Fruit fly (Drosophila melanogaster): ENCODE measurements around the gene CG31431.

The CG31431 gene

DNA sequence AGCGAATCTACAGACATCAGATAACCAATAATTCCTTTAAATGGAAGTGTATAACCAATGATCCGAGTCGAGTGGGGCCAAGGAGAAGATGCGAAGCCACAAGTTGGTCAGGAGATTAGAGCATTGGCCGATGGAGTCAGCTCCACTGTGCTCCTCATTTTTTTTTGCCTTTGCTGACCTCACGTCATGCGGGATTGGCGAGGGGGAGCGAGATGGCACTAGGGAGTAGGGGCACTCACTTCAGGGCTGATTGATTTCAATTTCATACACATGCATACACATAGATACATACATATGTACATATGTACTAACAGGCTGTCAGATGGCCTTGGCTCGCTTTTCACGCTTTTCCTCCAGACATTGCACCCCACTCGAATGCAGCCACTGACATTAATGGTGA lies 22.2 kb upstream of the CG31431 start:
- TF ChIP-seq CG13204 (GFP tag; optimal IDR thresholded peaks at IDR 0.05) (no peak), CG4496 (GFP tag; IDR thresholded peaks at IDR 0.05) (peak; percentile 27; the same call in 1 of the 3 replicates), CG32121 (GFP tag; IDR thresholded peaks at IDR 0.05) (peak; percentile 28; the same call in 1 of the 2 replicates), Pif1B (GFP tag; optimal IDR thresholded peaks at IDR 0.05) (no peak), CG8301 (tag; optimal IDR thresholded peaks at IDR 0.05) (no peak), Ets98B (GFP tag; IDR thresholded peaks at IDR 0.05) (no peak), CG9948 (tag; optimal IDR thresholded peaks at IDR 0.05) (no peak), D1 (tag; optimal IDR thresholded peaks at IDR 0.05) (no peak), CG17806 (tag; optimal IDR thresholded peaks at IDR 0.05) (no peak), CG8159 (tag; optimal IDR thresholded peaks at IDR 0.05) (no peak), CG14655 (GFP tag; optimal IDR thresholded peaks at IDR 0.05) (no peak), Snoo (tag; optimal IDR thresholded peaks at IDR 0.05) (no peak), EcR (GFP tag; optimal IDR thresholded peaks at IDR 0.05) (peak; percentile 53), Pif1A (GFP tag; optimal IDR thresholded peaks at IDR 0.05) (no peak), CG15710 (tag; optimal IDR thresholded peaks at IDR 0.05) (no peak), CG12605 (GFP tag; IDR thresholded peaks at IDR 0.05) (no peak), rn (GFP tag; IDR thresholded peaks at IDR 0.05) (no peak), gl (tag; optimal IDR thresholded peaks at IDR 0.05) (no peak), CG10348 (GFP tag; IDR thresholded peaks at IDR 0.05) (no peak), fd96Ca (GFP tag; IDR thresholded peaks at IDR 0.05) (peak; percentile 36; the same call in 1 of the 3 replicates), CG34367 (tag; optimal IDR thresholded peaks at IDR 0.05) (no peak)

- TF ChIP-seq CG32121 (GFP tag; IDR thresholded peaks at IDR 0.05), result peak; percentile 79
- peak; percentile 65 for TF ChIP-seq CG12605 (GFP tag; IDR thresholded peaks at IDR 0.05)
- peak; percentile 87 for TF ChIP-seq CG17806 (tag; optimal IDR thresholded peaks at IDR 0.05)
- peak; percentile 69 for TF ChIP-seq CG10348 (GFP tag; IDR thresholded peaks at IDR 0.05)
- peak; percentile 95 for TF ChIP-seq Snoo (tag; optimal IDR thresholded peaks at IDR 0.05)
- peak; percentile 95 for TF ChIP-seq CG8159 (tag; optimal IDR thresholded peaks at IDR 0.05)
- TF ChIP-seq CG9948 (tag; optimal IDR thresholded peaks at IDR 0.05), result peak; percentile 91
- TF ChIP-seq rn (GFP tag; IDR thresholded peaks at IDR 0.05), result peak; percentile 34; the same call in 1 of the 2 replicates
- peak; percentile 49 for TF ChIP-seq gl (tag; optimal IDR thresholded peaks at IDR 0.05)
- TF ChIP-seq CG4496 (GFP tag; IDR thresholded peaks at IDR 0.05), result peak; percentile 87
- peak; percentile 90 for TF ChIP-seq Pif1A (GFP tag; optimal IDR thresholded peaks at IDR 0.05)
- TF ChIP-seq CG15710 (tag; optimal IDR thresholded peaks at IDR 0.05), result peak; percentile 93
- TF ChIP-seq CG8301 (tag; optimal IDR thresholded peaks at IDR 0.05), result peak; percentile 92
- TF ChIP-seq CG13204 (GFP tag; optimal IDR thresholded peaks at IDR 0.05), result peak; percentile 76
- TF ChIP-seq CG34367 (tag; optimal IDR thresholded peaks at IDR 0.05), result peak; percentile 83
- peak; percentile 78 for TF ChIP-seq Ets98B (GFP tag; IDR thresholded peaks at IDR 0.05)
- peak; percentile 96 for TF ChIP-seq CG14655 (GFP tag; optimal IDR thresholded peaks at IDR 0.05)
- peak; percentile 78 for TF ChIP-seq fd96Ca (GFP tag; IDR thresholded peaks at IDR 0.05)
- TF ChIP-seq D1 (tag; optimal IDR thresholded peaks at IDR 0.05), result peak; percentile 92
- peak; percentile 94 for TF ChIP-seq Pif1B (GFP tag; optimal IDR thresholded peaks at IDR 0.05)
- peak; percentile 43 for TF ChIP-seq EcR (GFP tag; optimal IDR thresholded peaks at IDR 0.05)
Measured at dm6 chr3R:21848987-21849442, 21.5 kb upstream of the CG31431 start.

DNA sequence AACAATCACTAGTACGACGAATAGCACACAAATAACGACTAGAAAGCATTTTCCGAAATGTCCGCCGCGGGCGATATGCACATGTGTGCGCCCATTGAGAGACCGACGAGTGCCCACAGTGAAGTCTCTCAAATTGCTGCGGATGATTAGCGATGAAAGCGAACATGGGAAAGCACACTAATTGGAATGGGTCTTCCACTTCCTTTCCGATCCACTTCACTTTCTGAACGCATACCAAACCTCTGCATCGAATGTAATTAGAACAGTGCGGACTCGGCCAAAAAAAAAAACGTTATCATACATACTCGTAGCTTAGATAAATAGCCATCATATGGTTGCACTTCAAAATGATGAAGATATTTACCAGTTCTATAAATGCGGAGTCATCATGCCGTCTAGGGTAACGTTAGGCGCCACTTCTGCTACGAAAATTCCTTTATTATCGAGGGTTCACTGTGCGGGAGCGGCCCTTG lies 20.5 kb upstream of the CG31431 start:
- TF ChIP-seq CG14655 (GFP tag; optimal IDR thresholded peaks at IDR 0.05) (peak; percentile 44), CG17806 (tag; optimal IDR thresholded peaks at IDR 0.05) (no peak), gl (tag; optimal IDR thresholded peaks at IDR 0.05) (no peak), EcR (GFP tag; optimal IDR thresholded peaks at IDR 0.05) (no peak), rn (GFP tag; IDR thresholded peaks at IDR 0.05) (no peak), CG12605 (GFP tag; IDR thresholded peaks at IDR 0.05) (no peak), CG32121 (GFP tag; IDR thresholded peaks at IDR 0.05) (no peak), fd96Ca (GFP tag; IDR thresholded peaks at IDR 0.05) (peak; percentile 53; the same call in 1 of the 3 replicates), CG4496 (GFP tag; IDR thresholded peaks at IDR 0.05) (peak; percentile 59; the same call in 2 of the 3 replicates), CG8301 (tag; optimal IDR thresholded peaks at IDR 0.05) (peak; percentile 28), Snoo (tag; optimal IDR thresholded peaks at IDR 0.05) (no peak), D1 (tag; optimal IDR thresholded peaks at IDR 0.05) (no peak), CG15710 (tag; optimal IDR thresholded peaks at IDR 0.05) (peak; percentile 2), CG34367 (tag; optimal IDR thresholded peaks at IDR 0.05) (no peak), CG9948 (tag; optimal IDR thresholded peaks at IDR 0.05) (peak; percentile 19), Pif1B (GFP tag; optimal IDR thresholded peaks at IDR 0.05) (no peak), CG8159 (tag; optimal IDR thresholded peaks at IDR 0.05) (peak; percentile 3), CG10348 (GFP tag; IDR thresholded peaks at IDR 0.05) (no peak), Pif1A (GFP tag; optimal IDR thresholded peaks at IDR 0.05) (peak; percentile 36), Ets98B (GFP tag; IDR thresholded peaks at IDR 0.05) (peak; percentile 54; the same call in 1 of the 2 replicates), CG13204 (GFP tag; optimal IDR thresholded peaks at IDR 0.05) (no peak)

DNA sequence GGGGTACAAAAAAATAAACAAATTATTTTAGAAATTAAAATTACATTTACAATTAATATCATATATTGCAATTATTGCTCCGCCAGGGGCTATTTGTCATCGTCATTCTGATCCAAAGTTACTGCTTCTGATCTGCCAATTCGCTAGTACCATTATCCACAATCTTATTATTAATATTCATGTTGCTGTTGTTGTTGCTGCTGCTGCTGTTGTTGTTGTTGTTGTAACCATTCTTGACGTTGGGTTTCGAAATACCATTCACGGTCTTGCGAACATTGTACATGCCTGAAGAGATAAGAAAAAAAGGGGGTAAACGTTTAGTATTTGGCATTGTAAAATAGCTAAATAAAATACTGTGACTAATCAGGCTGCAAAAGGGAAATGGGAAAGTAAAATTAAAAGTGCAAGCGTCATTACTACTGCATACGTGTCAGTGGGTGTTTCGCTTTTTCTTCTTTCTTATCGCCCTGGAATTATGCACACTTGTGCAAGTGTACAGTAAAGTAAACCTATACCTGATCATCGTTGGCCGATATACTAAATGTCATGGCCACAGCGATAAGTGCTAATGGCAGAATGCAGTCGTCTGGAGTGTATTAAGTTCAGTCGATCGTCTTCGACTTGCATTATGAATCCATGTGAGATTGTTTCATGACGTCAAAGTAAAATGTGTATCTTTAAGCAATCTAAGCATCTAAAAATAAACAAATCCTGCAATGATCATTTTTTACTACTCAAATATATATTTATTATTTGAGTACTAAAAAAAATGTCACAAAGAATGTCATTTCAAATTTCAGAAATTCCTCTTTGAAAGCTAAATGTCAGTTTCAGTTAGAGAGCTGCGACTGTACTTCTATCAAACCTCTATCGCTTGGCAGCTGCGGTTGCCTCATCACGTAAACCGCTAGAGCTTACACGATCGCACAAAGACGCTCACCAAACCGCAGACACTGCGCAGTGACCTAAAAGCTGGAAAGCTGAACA lies 18.6 kb upstream of the CG31431 start:
- TF ChIP-seq CG8301 (tag; optimal IDR thresholded peaks at IDR 0.05) (no peak), CG34367 (tag; optimal IDR thresholded peaks at IDR 0.05) (no peak), EcR (GFP tag; optimal IDR thresholded peaks at IDR 0.05) (peak; percentile 80)
